Fruit fly (Drosophila melanogaster): ENCODE results near the gene grk.
A peak's percentile ranks its signal among the peaks of the same experiment; 100 is the strongest.

Gene grk

dm6 chr2L:8471667-8472066 is 38.3 kb upstream of the grk start (continued):
- TF ChIP-seq eve (GFP tag; optimal IDR thresholded peaks at IDR 0.05) (no peak), chinmo (GFP tag; IDR thresholded peaks at IDR 0.05; ENCODE audit: partially characterized antibody) (no peak), Pdp1 (GFP tag; optimal IDR thresholded peaks at IDR 0.05) (peak in 1 of 2 experiments; percentile 42), CG15269 (tag; optimal IDR thresholded peaks at IDR 0.05) (no peak), cas (GFP tag; IDR thresholded peaks at IDR 0.05) (no peak), luna (GFP tag; optimal IDR thresholded peaks at IDR 0.05) (no peak), CG11695 (GFP tag; IDR thresholded peaks at IDR 0.05) (0 out of 3 replicates have a peak, but pooled peaks have one; percentile 16), ewg (GFP tag; optimal IDR thresholded peaks at IDR 0.05) (no peak), CG16815 (GFP tag; optimal IDR thresholded peaks at IDR 0.05) (peak; percentile 32), pb (GFP tag; optimal IDR thresholded peaks at IDR 0.05) (no peak), Ptx1 (GFP tag; IDR thresholded peaks at IDR 0.05) (peak; percentile 32; the same call in 1 of the 2 replicates), D19A (tag; optimal IDR thresholded peaks at IDR 0.05) (peak; percentile 41), gcm (GFP tag; optimal IDR thresholded peaks at IDR 0.05) (peak; percentile 37), CG9932 (GFP tag; IDR thresholded peaks at IDR 0.05) (no peak), bowl (GFP tag; IDR thresholded peaks at IDR 0.05) (no peak), Usf (GFP tag; optimal IDR thresholded peaks at IDR 0.05) (no peak), CG12219 (GFP tag; optimal IDR thresholded peaks at IDR 0.05) (no peak), row (GFP tag; IDR thresholded peaks at IDR 0.05) (peak; percentile 50), dysf (GFP tag; IDR thresholded peaks at IDR 0.05) (0 out of 3 replicates have a peak, but pooled peaks have one; percentile 44), vnd (GFP tag; IDR thresholded peaks at IDR 0.05; ENCODE audit: partially characterized antibody) (no peak), wdn (GFP tag; IDR thresholded peaks at IDR 0.05) (no peak), CG2116 (GFP tag; optimal IDR thresholded peaks at IDR 0.05) (no peak), CG2199 (GFP tag; IDR thresholded peaks at IDR 0.05) (no peak), Sox102F (GFP tag; optimal IDR thresholded peaks at IDR 0.05) (peak; percentile 36), CG9609 (GFP tag; optimal IDR thresholded peaks at IDR 0.05) (no peak), Oaz (GFP tag; IDR thresholded peaks at IDR 0.05) (no peak), pita (GFP tag; optimal IDR thresholded peaks at IDR 0.05) (no peak), CoRest (tag; optimal IDR thresholded peaks at IDR 0.05) (peak; percentile 32), jigr1 (GFP tag; IDR thresholded peaks at IDR 0.05) (no peak), Hr51 (GFP tag; optimal IDR thresholded peaks at IDR 0.05) (peak in 1 of 2 experiments; percentile 25), sens-2 (GFP tag; IDR thresholded peaks at IDR 0.05) (no peak), CG2202 (tag; optimal IDR thresholded peaks at IDR 0.05) (peak; percentile 4), CG14710 (tag; optimal IDR thresholded peaks at IDR 0.05) (peak; percentile 59), Poxn (GFP tag; IDR thresholded peaks at IDR 0.05) (no peak), Six4 (GFP tag; optimal IDR thresholded peaks at IDR 0.05) (no peak), sisA (GFP tag; IDR thresholded peaks at IDR 0.05) (peak; percentile 17; the same call in 1 of the 2 replicates), CG18619 (GFP tag; optimal IDR thresholded peaks at IDR 0.05) (no peak), CG16813 (GFP tag; IDR thresholded peaks at IDR 0.05; ENCODE audit: partially characterized antibody) (no peak), Stat92E (GFP tag; optimal IDR thresholded peaks at IDR 0.05) (no peak), al (GFP tag; IDR thresholded peaks at IDR 0.05) (no peak), tap (tag; optimal IDR thresholded peaks at IDR 0.05) (peak; percentile 11), C15 (GFP tag; IDR thresholded peaks at IDR 0.05) (no peak), Xrp1 (GFP tag; IDR thresholded peaks at IDR 0.05) (peak; percentile 63), CG6175 (GFP tag; IDR thresholded peaks at IDR 0.05) (no peak), Hmx (GFP tag; optimal IDR thresholded peaks at IDR 0.05) (no peak), Jarid2 (GFP tag; optimal IDR thresholded peaks at IDR 0.05) (no peak), br (optimal IDR thresholded peaks at IDR 0.05) (no peak), CG33213 (GFP tag; optimal IDR thresholded peaks at IDR 0.05) (no peak), crp (GFP tag; optimal IDR thresholded peaks at IDR 0.05) (no peak), zfh1 (GFP tag; IDR thresholded peaks at IDR 0.05) (peak; percentile 46; the same call in 1 of the 3 replicates), CG17612 (GFP tag; IDR thresholded peaks at IDR 0.05) (no peak), CG1024 (GFP tag; IDR thresholded peaks at IDR 0.05) (no peak)

All from whole organism, embryonic.